Fruit fly (Drosophila melanogaster) whole organism, embryonic: Measurements from ENCODE around the gene mRpS10.

Experiments
- CG10147 ChIP-seq: fragments of 200-800 bp; sonication (Bioruptor generic); optimal IDR thresholded peaks from 2 replicates; lab custom pipeline; 2019; ENCODE audit warnings: missing biosample characterization, mild to moderate bottlenecking, missing genetic modification characterization, moderate library complexity
- CG10321 ChIP-seq: fragments of 200-800 bp; sonication (Bioruptor generic); IDR thresholded peaks from 2 replicates; pipeline ENCODE4 v1.3.6; 2022; ENCODE audit warnings: missing biosample characterization, missing genetic modification characterization
- CG10979 ChIP-seq: fragments of 200-800 bp; sonication (Bioruptor generic); optimal IDR thresholded peaks from 2 replicates; lab custom pipeline; 2018; ENCODE audit warnings: missing biosample characterization, mild to moderate bottlenecking, missing genetic modification characterization, moderate library complexity
- CG13296 ChIP-seq: fragments of 200-800 bp; sonication (Bioruptor generic); optimal IDR thresholded peaks from 3 replicates; lab custom pipeline; 2018; ENCODE audit warnings: missing biosample characterization, mild to moderate bottlenecking, missing genetic modification characterization
- CG13624 ChIP-seq: fragments of 200-800 bp; sonication (Bioruptor generic); optimal IDR thresholded peaks from 2 replicates; lab custom pipeline; 2016; ENCODE audit warnings: missing biosample characterization, missing genetic modification characterization
- CG18011 ChIP-seq: fragments of 200-800 bp; sonication (Bioruptor generic); optimal IDR thresholded peaks from 2 replicates; lab custom pipeline; 2017; ENCODE audit warnings: missing biosample characterization, missing genetic modification characterization, mild to moderate bottlenecking, moderate library complexity, missing genotype
- CG2678 ChIP-seq: fragments of 200-800 bp; sonication (Bioruptor generic); optimal IDR thresholded peaks from 3 replicates; lab custom pipeline; 2019; ENCODE audit warnings: missing biosample characterization, mild to moderate bottlenecking, missing genetic modification characterization, moderate library complexity
- CG30431 ChIP-seq: fragments of 200-800 bp; sonication (Bioruptor generic); optimal IDR thresholded peaks from 2 replicates; lab custom pipeline; 2017; ENCODE audit warnings: missing biosample characterization, missing genetic modification characterization
- CG31388 ChIP-seq: fragments of 200-800 bp; sonication (Bioruptor generic); optimal IDR thresholded peaks from 2 replicates; lab custom pipeline; 2016; ENCODE audit warnings: missing biosample characterization, missing genetic modification characterization
- CG3995 ChIP-seq: fragments of 200-800 bp; sonication (Bioruptor generic); optimal IDR thresholded peaks from 3 replicates; lab custom pipeline; 2016; ENCODE audit warnings: missing biosample characterization, missing genetic modification characterization
- CG4404 ChIP-seq: fragments of 200-800 bp; sonication (Bioruptor generic); IDR thresholded peaks from 2 replicates; pipeline ENCODE4 v1.3.6; 2022; ENCODE audit warnings: missing biosample characterization, missing genetic modification characterization
- CG4820 ChIP-seq: fragments of 200-800 bp; sonication (Bioruptor generic); optimal IDR thresholded peaks from 3 replicates; lab custom pipeline; 2016; ENCODE audit warnings: missing biosample characterization, missing genetic modification characterization
- CG6813 ChIP-seq: fragments of 200-800 bp; sonication (Bioruptor generic); optimal IDR thresholded peaks from 2 replicates; lab custom pipeline; 2017; ENCODE audit warnings: missing biosample characterization, missing genetic modification characterization, mild to moderate bottlenecking, moderate library complexity, missing genetic modification reagents
- CG9609 ChIP-seq: fragments of 200-800 bp; sonication (Bioruptor generic); optimal IDR thresholded peaks from 3 replicates; lab custom pipeline; 2016; ENCODE audit warnings: missing biosample characterization, missing genetic modification characterization
- CG9727 ChIP-seq: fragments of 200-800 bp; sonication (Bioruptor generic); optimal IDR thresholded peaks from 3 replicates; lab custom pipeline; 2017; ENCODE audit warnings: missing biosample characterization, mild to moderate bottlenecking, missing genetic modification characterization
- D ChIP-seq, 2 experiments: fragments of 200-800 bp in 1 of 2; fragments of >200 bp in 1 of 2; sonication (Bioruptor generic) in 1 of 2; optimal IDR thresholded peaks; 2 replicates in 1 of 2; 3 replicates in 1 of 2; lab custom pipeline; 2017; ENCODE audit warnings: mild to moderate bottlenecking in 1 of 2, missing biosample characterization in 1 of 2, missing genetic modification characterization in 1 of 2, missing genetic modification reagents in 1 of 2
- Dip2 ChIP-seq: fragments of 200-800 bp; sonication (Bioruptor generic); IDR thresholded peaks from 2 replicates; pipeline ENCODE4 v1.3.6; 2022; ENCODE audit warnings: missing biosample characterization, missing genetic modification characterization
- Drgx ChIP-seq: fragments of 200-800 bp; sonication (Bioruptor generic); IDR thresholded peaks from 2 replicates; pipeline ENCODE4 v1.3.6; 2022; ENCODE audit warnings: missing biosample characterization, missing genetic modification characterization
- ERR ChIP-seq: fragments of 200-800 bp; sonication (Bioruptor generic); optimal IDR thresholded peaks from 2 replicates; lab custom pipeline; 2016; ENCODE audit warnings: missing biosample characterization, missing genetic modification characterization
- Ets97D ChIP-seq: fragments of 200-800 bp; sonication (Bioruptor generic); optimal IDR thresholded peaks from 3 replicates; lab custom pipeline; 2016; ENCODE audit warnings: missing biosample characterization, missing genetic modification characterization
- Fer2 ChIP-seq: fragments of 200-800 bp; sonication (Bioruptor generic); optimal IDR thresholded peaks from 2 replicates; lab custom pipeline; 2018; ENCODE audit warnings: missing biosample characterization, mild to moderate bottlenecking, missing genetic modification characterization, moderate library complexity
- Hr3 ChIP-seq: fragments of 200-800 bp; sonication (Bioruptor generic); optimal IDR thresholded peaks from 3 replicates; lab custom pipeline; 2016; ENCODE audit warnings: missing biosample characterization, missing genetic modification characterization
- Hr39 ChIP-seq: fragments of >200 bp; optimal IDR thresholded peaks from 2 replicates; lab custom pipeline; 2017
- Poxn ChIP-seq: fragments of 200-800 bp; sonication (Bioruptor generic); IDR thresholded peaks from 2 replicates; pipeline ENCODE4 v1.3.6; 2022; ENCODE audit warnings: missing biosample characterization, missing genetic modification characterization
- Ravus ChIP-seq: fragments of 200-800 bp; sonication (Bioruptor generic); IDR thresholded peaks from 2 replicates; pipeline ENCODE4 v1.3.6; 2022; ENCODE audit warnings: missing biosample characterization, missing genetic modification characterization
- TFAM ChIP-seq: fragments of 200-800 bp; sonication (Bioruptor generic); optimal IDR thresholded peaks from 2 replicates; lab custom pipeline; 2017; ENCODE audit warnings: missing biosample characterization, missing genetic modification characterization, inconsistent platforms
- ase ChIP-seq: fragments of 200-800 bp; sonication (Bioruptor generic); IDR thresholded peaks from 3 replicates; pipeline ENCODE4 v1.3.6; 2022; ENCODE audit warnings: missing biosample characterization, missing genetic modification characterization
- cato ChIP-seq: fragments of 200-800 bp; sonication (Bioruptor generic); optimal IDR thresholded peaks from 2 replicates; lab custom pipeline; 2016; ENCODE audit warnings: missing biosample characterization, missing genetic modification characterization, borderline replicate concordance
- caup ChIP-seq: fragments of 200-800 bp; sonication (Bioruptor generic); optimal IDR thresholded peaks from 3 replicates; lab custom pipeline; 2017; ENCODE audit warnings: missing biosample characterization, mild to moderate bottlenecking, missing genetic modification characterization, moderate library complexity; ENCODE audit not compliant: severe bottlenecking
- cwo ChIP-seq: fragments of 200-800 bp; sonication (Bioruptor generic); optimal IDR thresholded peaks from 3 replicates; lab custom pipeline; 2017; ENCODE audit warnings: missing biosample characterization, missing genetic modification characterization, mild to moderate bottlenecking, moderate library complexity, missing genetic modification reagents
- dm ChIP-seq: fragments of 200-800 bp; sonication (Bioruptor generic); optimal IDR thresholded peaks from 3 replicates; lab custom pipeline; 2016; ENCODE audit warnings: missing biosample characterization, missing genetic modification characterization
- dysf ChIP-seq: fragments of 200-800 bp; sonication (Bioruptor generic); IDR thresholded peaks from 3 replicates; pipeline ENCODE4 v1.3.6; 2022; ENCODE audit warnings: missing biosample characterization, missing genetic modification characterization
- emc ChIP-seq: fragments of 200-800 bp; sonication (Bioruptor generic); optimal IDR thresholded peaks from 2 replicates; lab custom pipeline; 2016; ENCODE audit warnings: missing biosample characterization, missing genetic modification characterization
- en ChIP-seq: fragments of 200-800 bp; sonication (Bioruptor generic); optimal IDR thresholded peaks from 2 replicates; lab custom pipeline; 2016; ENCODE audit warnings: missing biosample characterization, missing genetic modification characterization
- fd96Cb ChIP-seq: fragments of 200-800 bp; sonication (Bioruptor generic); optimal IDR thresholded peaks from 2 replicates; lab custom pipeline; 2018; ENCODE audit warnings: missing biosample characterization, mild to moderate bottlenecking, missing genetic modification characterization, moderate library complexity
- gro ChIP-seq: fragments of 200-800 bp; sonication (Bioruptor generic); optimal IDR thresholded peaks from 2 replicates; lab custom pipeline; 2016; ENCODE audit warnings: missing biosample characterization, missing genetic modification characterization
- gsb-n ChIP-seq: fragments of 200-800 bp; sonication (Bioruptor generic); optimal IDR thresholded peaks from 3 replicates; lab custom pipeline; 2018; ENCODE audit warnings: missing biosample characterization, mild to moderate bottlenecking, missing genetic modification characterization
- hb ChIP-seq: fragments of 200-800 bp; sonication (Bioruptor generic); IDR thresholded peaks from 3 replicates; pipeline ENCODE4 v1.3.6; 2022; ENCODE audit warnings: missing biosample characterization, missing genetic modification characterization; ENCODE audit not compliant: partially characterized antibody
- hkb ChIP-seq, 2 experiments: fragments of 200-800 bp in 1 of 2; fragments of >200 bp in 1 of 2; sonication (Bioruptor generic) in 1 of 2; IDR thresholded peaks in 1 of 2; optimal IDR thresholded peaks in 1 of 2; 2 replicates each; pipeline versions ENCODE4 v1.3.6 to Lab custom; 2017 to 2022; ENCODE audit warnings: missing biosample characterization in 1 of 2, missing genetic modification characterization in 1 of 2
- lilli ChIP-seq: fragments of 200-800 bp; sonication (Bioruptor generic); optimal IDR thresholded peaks from 3 replicates; lab custom pipeline; 2016; ENCODE audit warnings: missing biosample characterization, missing genetic modification characterization
- mld ChIP-seq: fragments of 200-800 bp; sonication (Bioruptor generic); IDR thresholded peaks from 3 replicates; pipeline ENCODE4 v1.3.6; 2022; ENCODE audit warnings: missing biosample characterization, missing genetic modification characterization; ENCODE audit not compliant: partially characterized antibody
- peb ChIP-seq: fragments of 200-800 bp; sonication (Bioruptor generic); IDR thresholded peaks from 2 replicates; pipeline ENCODE4 v1.3.6; 2022; ENCODE audit warnings: missing biosample characterization, missing genetic modification characterization
- schlank ChIP-seq: fragments of 200-800 bp; sonication (Bioruptor generic); optimal IDR thresholded peaks from 2 replicates; lab custom pipeline; 2018; ENCODE audit warnings: missing biosample characterization, mild to moderate bottlenecking, missing genetic modification characterization
- stwl ChIP-seq: fragments of 200-800 bp; sonication (Bioruptor generic); optimal IDR thresholded peaks from 3 replicates; lab custom pipeline; 2018; ENCODE audit warnings: missing biosample characterization, mild to moderate bottlenecking, missing genetic modification characterization, moderate library complexity
- tgo ChIP-seq: fragments of 200-800 bp; sonication (Bioruptor generic); IDR thresholded peaks from 3 replicates; pipeline ENCODE4 v1.3.6; 2022; ENCODE audit warnings: missing biosample characterization, missing genetic modification characterization
- tio ChIP-seq: fragments of 200-800 bp; sonication (Bioruptor generic); optimal IDR thresholded peaks from 2 replicates; lab custom pipeline; 2017; ENCODE audit warnings: missing biosample characterization, missing genetic modification characterization, inconsistent platforms
- trh ChIP-seq: fragments of 200-800 bp; sonication (Bioruptor generic); optimal IDR thresholded peaks from 2 replicates; lab custom pipeline; 2016; ENCODE audit warnings: missing biosample characterization, missing genetic modification characterization

mRpS10 gene

dm6 chr3R:15196134-15197034 lies 33.1 kb upstream of the mRpS10 start, which contains the start of the genes Kpc1 and CG42542 (continued):
- TF ChIP-seq CG2678 (tag; lab: Kevin White, UChicago) (peak; percentile 3), dysf (GFP tag; lab: Robert Waterston, UW) (peak; percentile 44; the same call in 1 of the 3 replicates), CG13624 (peak; percentile 78), Ravus (GFP tag; lab: Robert Waterston, UW) (no peak), CG3995 (GFP tag; lab: Kevin White, UChicago) (peak; percentile 64), emc (GFP tag; lab: Kevin White, UChicago) (peak; percentile 27), cwo (GFP tag; lab: Kevin White, UChicago) (peak; percentile 58), CG9609 (GFP tag; lab: Kevin White, UChicago) (peak; percentile 42), D (optimal IDR thresholded peaks at IDR 0.05; lab: Kevin White, UChicago) (no peak), D (GFP tag; optimal IDR thresholded peaks at IDR 0.05; lab: Kevin White, UChicago) (peak; percentile 11), ase (GFP tag; lab: Robert Waterston, UW) (peak; percentile 66), CG4404 (GFP tag; lab: Robert Waterston, UW) (peak; percentile 75; the same call in 1 of the 2 replicates), CG31388 (peak; percentile 37), CG10321 (GFP tag; lab: Robert Waterston, UW) (peak; percentile 86), CG10979 (tag; lab: Kevin White, UChicago) (peak; percentile 61), Poxn (GFP tag; lab: Robert Waterston, UW) (no peak; the same call in 1 of the 2 replicates), CG10147 (no peak), Hr3 (GFP tag; lab: Kevin White, UChicago) (peak; percentile 74), schlank (tag; lab: Kevin White, UChicago) (peak; percentile 33), CG6813 (GFP tag; lab: Kevin White, UChicago) (peak; percentile 19), Hr39 (no peak), ERR (GFP tag; lab: Kevin White, UChicago) (peak; percentile 38), Dip2 (GFP tag; lab: Robert Waterston, UW) (no peak), lilli (GFP tag; lab: Kevin White, UChicago) (peak; percentile 89), stwl (peak; percentile 87), peb (no peak), tio (GFP tag; lab: Kevin White, UChicago) (peak; percentile 83), CG4820 (GFP tag; lab: Kevin White, UChicago) (peak; percentile 60), TFAM (GFP tag; lab: Kevin White, UChicago) (no peak), Ets97D (GFP tag; lab: Kevin White, UChicago) (peak; percentile 63), caup (GFP tag; lab: Kevin White, UChicago) (peak; percentile 57), CG13296 (GFP tag; lab: Kevin White, UChicago) (no peak), dm (peak; percentile 42), trh (GFP tag; lab: Kevin White, UChicago) (peak; percentile 58), hkb (optimal IDR thresholded peaks at IDR 0.05; lab: Kevin White, UChicago) (peak; percentile 35), hkb (GFP tag; IDR thresholded peaks at IDR 0.05; lab: Robert Waterston, UW) (0 out of 2 replicates have a peak, but pooled peaks have one; percentile 20), fd96Cb (tag; lab: Kevin White, UChicago) (peak; percentile 30), mld (GFP tag; lab: Robert Waterston, UW) (peak; percentile 59; the same call in 1 of the 3 replicates), Drgx (GFP tag; lab: Robert Waterston, UW) (no peak), gro (GFP tag; lab: Kevin White, UChicago) (peak; percentile 86), CG18011 (peak; percentile 41), hb (GFP tag; lab: Robert Waterston, UW) (peak; percentile 82; the same call in 2 of the 3 replicates), tgo (GFP tag; lab: Robert Waterston, UW) (peak; percentile 55; the same call in 2 of the 3 replicates), gsb-n (tag; lab: Kevin White, UChicago) (peak; percentile 4), Fer2 (tag; lab: Kevin White, UChicago) (peak; percentile 12), CG30431 (peak; percentile 47), cato (GFP tag; lab: Kevin White, UChicago) (peak; percentile 74), en (peak; percentile 25), CG9727 (GFP tag; lab: Kevin White, UChicago) (peak; percentile 73)
